Worm (Caenorhabditis elegans): ENCODE measurements around the gene far-6.

DNA sequence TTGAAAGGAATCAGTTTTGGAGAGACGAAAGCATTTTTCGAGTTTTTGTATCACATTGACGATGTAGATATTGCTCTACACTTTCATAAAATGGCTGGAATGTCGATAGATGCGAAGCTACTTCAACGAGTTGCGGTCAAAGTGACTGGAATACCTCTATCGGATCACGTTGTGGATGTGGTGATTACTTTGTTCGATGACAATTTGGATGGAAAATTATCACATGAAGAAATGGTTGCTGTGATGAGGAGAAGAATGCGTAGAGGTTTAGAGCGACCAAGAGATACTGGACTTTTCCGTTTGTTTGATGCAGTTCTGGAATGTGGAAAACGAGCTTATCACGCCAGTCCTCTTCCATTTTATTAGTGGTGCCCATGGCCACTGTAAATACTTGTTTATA lies 28.5 kb upstream of the far-6 start:
- TF ChIP-seq dao-5 (tag; optimal IDR thresholded peaks at IDR 0.05) = no peak
- no peak for TF ChIP-seq W03F9.2 (tag; optimal IDR thresholded peaks at IDR 0.05)

Measured in whole organism, L4/young adult.